Worm (Caenorhabditis elegans) whole organism, late embryonic: Measurements from ENCODE around the gene srz-19.
"Not testable (repeated sequence)": the region's sequence is repeated elsewhere in the genome, so short reads cannot be mapped to it uniquely, and the experiment has no call there.

Experiments used
- C08G9.2 ChIP-seq: sonication (generic microtip); optimal IDR thresholded peaks from 2 replicates; lab custom pipeline; 2016; ENCODE audit warnings: mild to moderate bottlenecking, missing genetic modification characterization, moderate library complexity, missing compliant biosample characterization
- C38D4.7 ChIP-seq: fragments of 200-800 bp; sonication (Bioruptor generic); optimal IDR thresholded peaks from 2 replicates; lab custom pipeline; 2018; ENCODE audit warnings: mild to moderate bottlenecking, missing genetic modification characterization, moderate library complexity, missing compliant biosample characterization
- F13H6.1 ChIP-seq: sonication (generic microtip); optimal IDR thresholded peaks from 2 replicates; lab custom pipeline; 2016; ENCODE audit warnings: missing genetic modification characterization, missing compliant biosample characterization
- T23F11.4 ChIP-seq: fragments of 200-800 bp; sonication (Bioruptor generic); optimal IDR thresholded peaks from 2 replicates; lab custom pipeline; 2018; ENCODE audit warnings: mild to moderate bottlenecking, missing genetic modification characterization, missing compliant biosample characterization
- Y22D7AL.16 ChIP-seq: sonication (generic microtip); optimal IDR thresholded peaks from 2 replicates; lab custom pipeline; 2016; ENCODE audit warnings: missing genetic modification characterization, missing compliant biosample characterization
- ahr-1 ChIP-seq: sonication (generic microtip); optimal IDR thresholded peaks from 2 replicates; lab custom pipeline; 2016; ENCODE audit warnings: missing genetic modification characterization, missing compliant biosample characterization
- ceh-19 ChIP-seq: fragments of 200-800 bp; sonication (Bioruptor generic); optimal IDR thresholded peaks from 2 replicates; lab custom pipeline; 2018; ENCODE audit warnings: mild to moderate bottlenecking, missing genetic modification characterization, missing compliant biosample characterization
- ceh-2 ChIP-seq: sonication (generic microtip); optimal IDR thresholded peaks from 2 replicates; lab custom pipeline; 2016; ENCODE audit warnings: missing genotype, missing genetic modification characterization, missing compliant biosample characterization
- ceh-22 ChIP-seq: sonication (generic microtip); optimal IDR thresholded peaks from 2 replicates; lab custom pipeline; 2017; ENCODE audit warnings: missing biosample characterization, missing genetic modification characterization
- ceh-24 ChIP-seq: sonication (generic microtip); optimal IDR thresholded peaks from 2 replicates; lab custom pipeline; 2016; ENCODE audit warnings: mild to moderate bottlenecking, missing genetic modification characterization, missing compliant biosample characterization
- ceh-45 ChIP-seq: fragments of 200-800 bp; sonication (Bioruptor generic); IDR thresholded peaks from 2 replicates; pipeline ENCODE4 v1.3.6; 2022; ENCODE audit warnings: missing genetic modification reagents, missing genetic modification characterization, missing compliant biosample characterization
- ceh-48 ChIP-seq: sonication (generic microtip); optimal IDR thresholded peaks from 2 replicates; lab custom pipeline; 2016; ENCODE audit warnings: missing genetic modification characterization, inconsistent platforms, missing compliant biosample characterization
- che-1 ChIP-seq: sonication (generic microtip); optimal IDR thresholded peaks from 2 replicates; lab custom pipeline; 2016; ENCODE audit warnings: mild to moderate bottlenecking, missing genetic modification characterization, missing compliant biosample characterization
- dmd-4 ChIP-seq: sonication (generic microtip); optimal IDR thresholded peaks from 2 replicates; lab custom pipeline; 2016; ENCODE audit warnings: borderline replicate concordance, missing genetic modification characterization, missing compliant biosample characterization
- dve-1 ChIP-seq: sonication (generic microtip); optimal IDR thresholded peaks from 2 replicates; lab custom pipeline; 2017; ENCODE audit warnings: antibody characterized with exemption, mild to moderate bottlenecking, missing genetic modification characterization, missing compliant biosample characterization
- eyg-1 ChIP-seq: sonication (generic microtip); optimal IDR thresholded peaks from 2 replicates; lab custom pipeline; 2016; ENCODE audit warnings: missing genotype, missing genetic modification characterization, missing compliant biosample characterization
- fkh-10 ChIP-seq: fragments of 150-350 bp; optimal IDR thresholded peaks from 2 replicates; lab custom pipeline; 2014; ENCODE audit warnings: missing biosample characterization, missing genetic modification reagents, missing genetic modification characterization
- fkh-6 ChIP-seq: sonication (generic microtip); optimal IDR thresholded peaks from 2 replicates; lab custom pipeline; 2016; ENCODE audit warnings: missing genetic modification characterization, missing compliant biosample characterization
- gmeb-2 ChIP-seq: sonication (generic microtip); optimal IDR thresholded peaks from 2 replicates; lab custom pipeline; 2016; ENCODE audit warnings: missing genetic modification characterization, inconsistent platforms, missing compliant biosample characterization
- hlh-13 ChIP-seq: fragments of 200-800 bp; sonication (Bioruptor generic); optimal IDR thresholded peaks from 2 replicates; lab custom pipeline; 2018; ENCODE audit warnings: mild to moderate bottlenecking, missing genetic modification characterization, missing compliant biosample characterization
- hlh-30 ChIP-seq: sonication (generic microtip); optimal IDR thresholded peaks from 2 replicates; lab custom pipeline; 2017; ENCODE audit warnings: antibody characterized with exemption, missing genetic modification characterization, missing compliant biosample characterization; ENCODE audit not compliant: insufficient read depth
- hlh-6 ChIP-seq: sonication (generic microtip); optimal IDR thresholded peaks from 2 replicates; lab custom pipeline; 2016; ENCODE audit warnings: missing genotype, missing genetic modification characterization, missing compliant biosample characterization
- hlh-8 ChIP-seq: sonication (generic microtip); optimal IDR thresholded peaks from 2 replicates; lab custom pipeline; 2016; ENCODE audit warnings: missing genotype, missing genetic modification characterization, missing compliant biosample characterization
- lin-11 ChIP-seq: fragments of 200-800 bp; sonication (Bioruptor generic); optimal IDR thresholded peaks from 2 replicates; lab custom pipeline; 2018; ENCODE audit warnings: mild to moderate bottlenecking, missing genetic modification characterization, missing compliant biosample characterization
- madf-2 ChIP-seq: sonication (generic microtip); optimal IDR thresholded peaks from 2 replicates; lab custom pipeline; 2017; ENCODE audit warnings: missing genetic modification characterization, missing compliant biosample characterization
- mec-3 ChIP-seq: sonication (generic microtip); optimal IDR thresholded peaks from 2 replicates; lab custom pipeline; 2016; ENCODE audit warnings: borderline replicate concordance, missing genetic modification characterization, missing compliant biosample characterization
- nfya-1 ChIP-seq: sonication (generic microtip); optimal IDR thresholded peaks from 2 replicates; lab custom pipeline; 2017; ENCODE audit warnings: missing genetic modification characterization, mild to moderate bottlenecking, missing compliant biosample characterization, antibody characterized with exemption, moderate library complexity
- nhr-232 ChIP-seq: sonication (generic microtip); optimal IDR thresholded peaks from 2 replicates; lab custom pipeline; 2016; ENCODE audit warnings: missing genetic modification characterization, missing compliant biosample characterization
- npax-4 ChIP-seq: sonication (generic microtip); optimal IDR thresholded peaks from 2 replicates; lab custom pipeline; 2016; ENCODE audit warnings: missing genetic modification characterization, missing compliant biosample characterization
- pag-3 ChIP-seq: sonication (generic microtip); optimal IDR thresholded peaks from 2 replicates; lab custom pipeline; 2016; ENCODE audit warnings: missing compliant biosample characterization, missing genetic modification characterization, borderline replicate concordance
- pat-9 ChIP-seq: fragments of 200-800 bp; sonication (Bioruptor generic); optimal IDR thresholded peaks from 2 replicates; lab custom pipeline; 2018; ENCODE audit warnings: mild to moderate bottlenecking, missing genetic modification characterization, moderate library complexity, missing compliant biosample characterization
- pqm-1 ChIP-seq: sonication (generic microtip); optimal IDR thresholded peaks from 2 replicates; lab custom pipeline; 2016; ENCODE audit warnings: missing genetic modification characterization, missing compliant biosample characterization
- rnt-1 ChIP-seq: sonication (generic microtip); optimal IDR thresholded peaks from 2 replicates; lab custom pipeline; 2016; ENCODE audit warnings: missing genetic modification characterization, missing compliant biosample characterization
- sox-4 ChIP-seq: sonication (generic microtip); optimal IDR thresholded peaks from 2 replicates; lab custom pipeline; 2017; ENCODE audit warnings: mild to moderate bottlenecking, missing genetic modification characterization, inconsistent platforms, missing compliant biosample characterization
- tbx-7 ChIP-seq: sonication (generic microtip); optimal IDR thresholded peaks from 2 replicates; lab custom pipeline; 2016; ENCODE audit warnings: missing genotype, missing genetic modification characterization, missing compliant biosample characterization
- unc-55 ChIP-seq: sonication (generic microtip); optimal IDR thresholded peaks from 2 replicates; lab custom pipeline; 2017; ENCODE audit warnings: missing biosample characterization, missing genetic modification reagents, missing genetic modification characterization
- unc-86 ChIP-seq: sonication (generic microtip); optimal IDR thresholded peaks from 2 replicates; lab custom pipeline; 2016; ENCODE audit warnings: missing genetic modification characterization, missing compliant biosample characterization
- zip-5 ChIP-seq: sonication (generic microtip); optimal IDR thresholded peaks from 2 replicates; lab custom pipeline; 2016; ENCODE audit warnings: missing genetic modification characterization, missing compliant biosample characterization

srz-19 gene

ce11 chrIV:3918160-3918559 lies 1.4 kb upstream of the srz-19 start, which contains the start of gene F56D6.23:
TSS of gene F56D6.23 (plus strand) at chrIV:3918460.
- no peak for TF ChIP-seq mec-3

ce11 chrIV:3921898-3922297 lies 2.3 kb downstream of the srz-19 start, which contains the start of gene clec-67:
TSS of gene clec-67 (plus strand) at chrIV:3922165.
- no peak for TF ChIP-seq nfya-1 (tag; lab: Kevin White, UChicago)
- no peak for TF ChIP-seq madf-2 (tag; lab: Kevin White, UChicago)

- no peak for TF ChIP-seq che-1 (tag; lab: Kevin White, UChicago)
- TF ChIP-seq C08G9.2 (tag; lab: Kevin White, UChicago), result no peak
- no peak for TF ChIP-seq ceh-2 (tag; lab: Kevin White, UChicago)
- no peak for TF ChIP-seq hlh-8 (tag; lab: Kevin White, UChicago)
Measured at ce11 chrIV:3926117-3926516, 6.5 kb downstream of the srz-19 start, which contains the start of gene clec-68. TSS of gene clec-68 (plus strand) at chrIV:3926417.

- not testable (repeated sequence) for TF ChIP-seq rnt-1 (tag; lab: Kevin White, UChicago); dve-1; pat-9 (tag; lab: Kevin White, UChicago)
Measured at ce11 chrIV:3932408-3932807, 12.8 kb downstream of the srz-19 start, which contains the start of gene clec-70. TSS of gene clec-70 (plus strand) at chrIV:3932708.

- TF ChIP-seq unc-55 (no peak), C38D4.7 (GFP tag; lab: Kevin White, UChicago) (no peak), pag-3 (tag; lab: Kevin White, UChicago) (no peak), hlh-6 (tag; lab: Kevin White, UChicago) (no peak), ceh-19 (GFP tag; lab: Kevin White, UChicago) (no peak), dmd-4 (tag; lab: Kevin White, UChicago) (no peak), ceh-22 (tag; lab: Kevin White, UChicago) (no peak), nhr-232 (tag; lab: Kevin White, UChicago) (no peak), C08G9.2 (tag; lab: Kevin White, UChicago) (no peak), madf-2 (tag; lab: Kevin White, UChicago) (no peak), hlh-13 (GFP tag; lab: Kevin White, UChicago) (no peak), ceh-48 (tag; lab: Kevin White, UChicago) (no peak), pat-9 (tag; lab: Kevin White, UChicago) (no peak), tbx-7 (tag; lab: Kevin White, UChicago) (no peak), che-1 (tag; lab: Kevin White, UChicago) (no peak), mec-3 (no peak), fkh-6 (no peak), F13H6.1 (no peak)
Measured at ce11 chrIV:3937097-3937496, 17.5 kb downstream of the srz-19 start, which contains the start of gene clec-71. TSS of gene clec-71 (plus strand) at chrIV:3937458.

ce11 chrIV:3941658-3942328 lies 22.2 kb downstream of the srz-19 start, which contains the start of gene clec-174:
TSS of gene clec-174 (minus strand) at chrIV:3941708.
- TF ChIP-seq eyg-1, result no peak
- no peak for TF ChIP-seq C08G9.2 (tag; lab: Kevin White, UChicago)
- TF ChIP-seq fkh-10 (GFP tag; lab: Kevin White, UChicago), result no peak
- no peak for TF ChIP-seq T23F11.4
- no peak for TF ChIP-seq sox-4 (tag; lab: Kevin White, UChicago)
- no peak for TF ChIP-seq Y22D7AL.16 (tag; lab: Kevin White, UChicago)
- TF ChIP-seq hlh-13 (GFP tag; lab: Kevin White, UChicago), result no peak
- no peak for TF ChIP-seq npax-4 (tag; lab: Kevin White, UChicago)
- TF ChIP-seq ceh-45 (GFP tag; lab: Robert Waterston, UW), result no peak
- TF ChIP-seq pqm-1 (tag; lab: Kevin White, UChicago), result no peak
- TF ChIP-seq gmeb-2 (tag; lab: Kevin White, UChicago), result no peak
- TF ChIP-seq ceh-24 (tag; lab: Kevin White, UChicago), result no peak
- TF ChIP-seq hlh-30 (tag; lab: Kevin White, UChicago), result no peak
- no peak for TF ChIP-seq zip-5 (tag; lab: Kevin White, UChicago)
- TF ChIP-seq lin-11, result no peak
- no peak for TF ChIP-seq fkh-6
- TF ChIP-seq mec-3, result no peak
- TF ChIP-seq ahr-1 (tag; lab: Kevin White, UChicago), result no peak
- TF ChIP-seq pat-9 (tag; lab: Kevin White, UChicago), result no peak
- no peak for TF ChIP-seq unc-86
